Fruit fly (Drosophila melanogaster): ENCODE data around the gene Drsl6.

Gene Drsl6

dm6 chr3L:3369256-3369655, 33.0 kb upstream of the Drsl6 start, which contains the start of gene Drs:
TSS of gene Drs (plus strand) at chr3L:3369556.
- TF ChIP-seq ind (GFP tag; optimal IDR thresholded peaks at IDR 0.05) (no peak), Trl (optimal IDR thresholded peaks at IDR 0.05) (no peak), Trl (GFP tag; optimal IDR thresholded peaks at IDR 0.05) (no peak), sqz (GFP tag; optimal IDR thresholded peaks at IDR 0.05) (no peak), ewg (GFP tag; optimal IDR thresholded peaks at IDR 0.05) (no peak), kni (GFP tag; optimal IDR thresholded peaks at IDR 0.05) (no peak), amos (GFP tag; IDR thresholded peaks at IDR 0.05; ENCODE audit: partially characterized antibody) (no peak), Sry-δ (GFP tag; optimal IDR thresholded peaks at IDR 0.05) (no peak), CG13296 (GFP tag; optimal IDR thresholded peaks at IDR 0.05) (no peak), CG12104 (GFP tag; optimal IDR thresholded peaks at IDR 0.05) (no peak), shn (GFP tag; optimal IDR thresholded peaks at IDR 0.05) (no peak), CG14014 (GFP tag; IDR thresholded peaks at IDR 0.05) (no peak), Deaf1 (tag; optimal IDR thresholded peaks at IDR 0.05) (no peak), Meics (GFP tag; optimal IDR thresholded peaks at IDR 0.05) (no peak)

- TF ChIP-seq kni (GFP tag; optimal IDR thresholded peaks at IDR 0.05), result peak; percentile 42
- TF ChIP-seq vvl (GFP tag; IDR thresholded peaks at IDR 0.05), result peak; percentile 59; the same call in 1 of the 2 replicates
- no peak for TF ChIP-seq CG30431 (GFP tag; optimal IDR thresholded peaks at IDR 0.05)
- no peak for TF ChIP-seq Dref (GFP tag; IDR thresholded peaks at IDR 0.05)
- TF ChIP-seq Hr78 (GFP tag; optimal IDR thresholded peaks at IDR 0.05), result peak in 1 of 2 experiments; percentile 90
- TF ChIP-seq CG12155 (GFP tag; optimal IDR thresholded peaks at IDR 0.05), result no peak
- TF ChIP-seq oc (tag; optimal IDR thresholded peaks at IDR 0.05), result peak; percentile 74
These were observed 17.1 kb upstream of the Drsl6 start for dm6 chr3L:3353297-3353696.

- TF ChIP-seq ERR (GFP tag; optimal IDR thresholded peaks at IDR 0.05) (no peak), E2f1 (GFP tag; IDR thresholded peaks at IDR 0.05) (no peak), CG17802 (tag; optimal IDR thresholded peaks at IDR 0.05) (no peak), ttk (GFP tag; IDR thresholded peaks at IDR 0.05) (no peak), sima (GFP tag; optimal IDR thresholded peaks at IDR 0.05) (no peak), CG15269 (tag; optimal IDR thresholded peaks at IDR 0.05) (no peak), eyg (GFP tag; optimal IDR thresholded peaks at IDR 0.05) (no peak), YL-1 (GFP tag; optimal IDR thresholded peaks at IDR 0.05) (no peak), CG4707 (GFP tag; optimal IDR thresholded peaks at IDR 0.05) (peak; percentile 53), CG33557 (GFP tag; optimal IDR thresholded peaks at IDR 0.05) (peak; percentile 23), CG11085 (GFP tag; IDR thresholded peaks at IDR 0.05) (no peak), Tbp (GFP tag; optimal IDR thresholded peaks at IDR 0.05) (no peak), exex (tag; optimal IDR thresholded peaks at IDR 0.05) (no peak), Sin3A (optimal IDR thresholded peaks at IDR 0.05) (no peak), oc (tag; optimal IDR thresholded peaks at IDR 0.05) (no peak), cwo (GFP tag; optimal IDR thresholded peaks at IDR 0.05) (no peak), Atf6 (GFP tag; IDR thresholded peaks at IDR 0.05) (no peak), Blimp-1 (GFP tag; optimal IDR thresholded peaks at IDR 0.05) (peak; percentile 94)
These were observed 16.3 kb upstream of the Drsl6 start for dm6 chr3L:3352516-3352915.

dm6 chr3L:3351814-3352359, 15.7 kb upstream of the Drsl6 start:
- TF ChIP-seq eyg (GFP tag; optimal IDR thresholded peaks at IDR 0.05) (no peak), Lhr (GFP tag; optimal IDR thresholded peaks at IDR 0.05) (no peak), kni (GFP tag; optimal IDR thresholded peaks at IDR 0.05) (peak; percentile 72), dm (GFP tag; optimal IDR thresholded peaks at IDR 0.05) (no peak), insv (GFP tag; optimal IDR thresholded peaks at IDR 0.05) (no peak), Oli (tag; optimal IDR thresholded peaks at IDR 0.05) (no peak), so (GFP tag; IDR thresholded peaks at IDR 0.05) (no peak), bbx (GFP tag; IDR thresholded peaks at IDR 0.05; ENCODE audit: partially characterized antibody) (0 out of 2 replicates have a peak, but pooled peaks have one; percentile 47), Atf3 (GFP tag; optimal IDR thresholded peaks at IDR 0.05) (no peak), ash1 (GFP tag; optimal IDR thresholded peaks at IDR 0.05) (no peak), CG15011 (GFP tag; optimal IDR thresholded peaks at IDR 0.05) (no peak), sc (optimal IDR thresholded peaks at IDR 0.05) (no peak), sc (GFP tag; optimal IDR thresholded peaks at IDR 0.05) (no peak), unc-4 (GFP tag; IDR thresholded peaks at IDR 0.05; ENCODE audit: partially characterized antibody) (no peak)

Data from whole organism, embryonic.